Worm (Caenorhabditis elegans) whole organism, L4/young adult: ENCODE data around the gene lis-1.

Experiments used
- dao-5 ChIP-seq: sonication (generic microtip); optimal IDR thresholded peaks from 2 replicates; lab custom pipeline; 2016; ENCODE audit warnings: missing genotype, missing genetic modification characterization, moderate library complexity, missing compliant biosample characterization
- him-1 ChIP-seq: sonication (generic microtip); optimal IDR thresholded peaks from 2 replicates; lab custom pipeline; 2016; ENCODE audit warnings: missing genotype, missing genetic modification reagents, missing genetic modification characterization, missing compliant biosample characterization

ce11 chrIII:13393647-13394046 lies 17.1 kb upstream of the lis-1 start, which contains the start of gene qdpr-1:
- TF ChIP-seq dao-5 (tag; lab: Kevin White, UChicago), result no peak
- no peak for TF ChIP-seq him-1 (tag; lab: Kevin White, UChicago)
